Fruit fly (Drosophila melanogaster) whole organism, embryonic: ENCODE data around the gene Tango5.

Source experiments
- ATbp ChIP-seq: fragments of 200-800 bp; sonication (Bioruptor generic); optimal IDR thresholded peaks from 2 replicates; lab custom pipeline; 2017; ENCODE audit warnings: missing biosample characterization, mild to moderate bottlenecking, missing genetic modification characterization, missing genetic modification reagents
- Atf-2 ChIP-seq: fragments of 200-800 bp; sonication (Bioruptor generic); optimal IDR thresholded peaks from 2 replicates; lab custom pipeline; 2016; ENCODE audit warnings: missing biosample characterization, missing genetic modification characterization
- BEAF-32 ChIP-seq: fragments of 200-800 bp; sonication (Bioruptor generic); optimal IDR thresholded peaks from 3 replicates; lab custom pipeline; 2017; ENCODE audit warnings: missing biosample characterization, missing genetic modification characterization, mild to moderate bottlenecking, moderate library complexity, missing genetic modification reagents
- Bgb ChIP-seq: fragments of 200-800 bp; sonication (Bioruptor generic); IDR thresholded peaks from 2 replicates; pipeline ENCODE4 v1.3.6; 2022; ENCODE audit warnings: missing biosample characterization, missing genetic modification characterization; ENCODE audit not compliant: partially characterized antibody
- CG10366 ChIP-seq: fragments of 200-800 bp; sonication (Bioruptor generic); IDR thresholded peaks from 2 replicates; pipeline ENCODE4 v1.3.6; 2022; ENCODE audit warnings: missing biosample characterization, missing genetic modification characterization
- CG10959 ChIP-seq: fragments of 200-800 bp; sonication (Bioruptor generic); IDR thresholded peaks from 2 replicates; pipeline ENCODE4 v1.3.6; 2022; ENCODE audit warnings: missing biosample characterization, missing genetic modification characterization
- CG11456 ChIP-seq: fragments of 200-800 bp; sonication (Bioruptor generic); IDR thresholded peaks from 3 replicates; pipeline ENCODE4 v1.3.6; 2022; ENCODE audit warnings: missing biosample characterization, missing genetic modification characterization
- CG11723 ChIP-seq: fragments of 200-800 bp; sonication (Bioruptor generic); optimal IDR thresholded peaks from 2 replicates; lab custom pipeline; 2017; ENCODE audit warnings: missing biosample characterization, mild to moderate bottlenecking, missing genetic modification characterization
- CG12104 ChIP-seq: fragments of 200-800 bp; sonication (Bioruptor generic); optimal IDR thresholded peaks from 3 replicates; lab custom pipeline; 2016; ENCODE audit warnings: missing biosample characterization, missing genetic modification characterization
- CG12299 ChIP-seq: fragments of 200-800 bp; sonication (Bioruptor generic); optimal IDR thresholded peaks from 2 replicates; lab custom pipeline; 2018; ENCODE audit warnings: missing biosample characterization, mild to moderate bottlenecking, missing genetic modification characterization
- CG13287 ChIP-seq: fragments of 200-800 bp; sonication (Bioruptor generic); IDR thresholded peaks from 2 replicates; pipeline ENCODE4 v1.3.6; 2022; ENCODE audit warnings: missing biosample characterization, missing genetic modification characterization; ENCODE audit not compliant: partially characterized antibody
- CG15269 ChIP-seq: fragments of 200-800 bp; sonication (Bioruptor generic); optimal IDR thresholded peaks from 2 replicates; lab custom pipeline; 2018; ENCODE audit warnings: missing biosample characterization, mild to moderate bottlenecking, missing genetic modification characterization, moderate library complexity
- CG18476 ChIP-seq: fragments of 200-800 bp; sonication (Bioruptor generic); optimal IDR thresholded peaks from 2 replicates; lab custom pipeline; 2016; ENCODE audit warnings: missing biosample characterization, mild to moderate bottlenecking, missing genetic modification characterization
- CG2202 ChIP-seq: fragments of 200-800 bp; sonication (Bioruptor generic); optimal IDR thresholded peaks from 2 replicates; lab custom pipeline; 2018; ENCODE audit warnings: missing biosample characterization, mild to moderate bottlenecking, missing genetic modification characterization
- CG2678 ChIP-seq: fragments of 200-800 bp; sonication (Bioruptor generic); optimal IDR thresholded peaks from 3 replicates; lab custom pipeline; 2019; ENCODE audit warnings: missing biosample characterization, mild to moderate bottlenecking, missing genetic modification characterization, moderate library complexity
- CG30431 ChIP-seq: fragments of 200-800 bp; sonication (Bioruptor generic); optimal IDR thresholded peaks from 2 replicates; lab custom pipeline; 2017; ENCODE audit warnings: missing biosample characterization, missing genetic modification characterization
- CG34376 ChIP-seq: fragments of 200-800 bp; sonication (Bioruptor generic); optimal IDR thresholded peaks from 2 replicates; lab custom pipeline; 2018; ENCODE audit warnings: missing biosample characterization, mild to moderate bottlenecking, missing genetic modification characterization
- CG6791 ChIP-seq: fragments of 200-800 bp; sonication (Bioruptor generic); IDR thresholded peaks from 3 replicates; pipeline ENCODE4 v1.3.6; 2022; ENCODE audit warnings: missing biosample characterization, missing genetic modification characterization; ENCODE audit not compliant: partially characterized antibody
- CG7963 ChIP-seq: fragments of 200-800 bp; sonication (Bioruptor generic); IDR thresholded peaks from 3 replicates; pipeline ENCODE4 v1.3.6; 2022; ENCODE audit warnings: missing biosample characterization, missing genetic modification characterization; ENCODE audit not compliant: partially characterized antibody
- CG9932 ChIP-seq: fragments of 200-800 bp; sonication (Bioruptor generic); IDR thresholded peaks from 2 replicates; pipeline ENCODE4 v1.3.6; 2022; ENCODE audit warnings: missing biosample characterization, missing genetic modification characterization
- Dfd ChIP-seq, 2 experiments: fragments of >200 bp; optimal IDR thresholded peaks; 2 replicates each; lab custom pipeline; 2017; ENCODE audit warnings: missing biosample characterization in 2 of 2, missing genetic modification characterization in 2 of 2
- Fer1 ChIP-seq: fragments of 200-800 bp; sonication (Bioruptor generic); optimal IDR thresholded peaks from 2 replicates; lab custom pipeline; 2017; ENCODE audit warnings: missing biosample characterization, mild to moderate bottlenecking, missing genetic modification characterization
- Gug ChIP-seq: fragments of 200-800 bp; sonication (Bioruptor generic); IDR thresholded peaks from 4 replicates; pipeline ENCODE4 v1.3.6; 2022; ENCODE audit warnings: missing biosample characterization, missing genetic modification characterization
- Mes4 ChIP-seq: fragments of 200-800 bp; sonication (Bioruptor generic); optimal IDR thresholded peaks from 2 replicates; lab custom pipeline; 2016; ENCODE audit warnings: missing biosample characterization, missing genetic modification characterization
- Myb ChIP-seq: fragments of 200-800 bp; sonication (Bioruptor generic); optimal IDR thresholded peaks from 2 replicates; lab custom pipeline; 2016; ENCODE audit warnings: missing biosample characterization, missing genetic modification characterization
- Nf-YC ChIP-seq: fragments of 200-800 bp; optimal IDR thresholded peaks from 3 replicates; lab custom pipeline; 2019; ENCODE audit warnings: missing biosample characterization, mild to moderate bottlenecking, missing genetic modification characterization, moderate library complexity
- Rx ChIP-seq: fragments of 200-800 bp; sonication (Bioruptor generic); IDR thresholded peaks from 2 replicates; pipeline ENCODE4 v1.3.6; 2022; ENCODE audit warnings: missing biosample characterization, missing genetic modification characterization
- Tbp ChIP-seq: fragments of >200 bp; optimal IDR thresholded peaks from 2 replicates; lab custom pipeline; 2018; ENCODE audit warnings: missing biosample characterization, missing genetic modification characterization
- Trl ChIP-seq, 3 experiments: fragments of >200 bp in 2 of 3; fragments of 200-800 bp in 1 of 3; sonication (Bioruptor generic) in 1 of 3; optimal IDR thresholded peaks; 2 replicates in 1 of 3; 3 replicates in 2 of 3; lab custom pipeline; 2016 to 2017; ENCODE audit warnings: missing biosample characterization in 1 of 3, missing genetic modification characterization in 1 of 3
- Xrp1 ChIP-seq: fragments of 200-800 bp; sonication (Bioruptor generic); IDR thresholded peaks from 2 replicates; pipeline ENCODE4 v1.3.6; 2022; ENCODE audit warnings: missing biosample characterization, missing genetic modification characterization
- ash1 ChIP-seq: fragments of 200-800 bp; sonication (Bioruptor generic); optimal IDR thresholded peaks from 2 replicates; lab custom pipeline; 2018; ENCODE audit warnings: missing biosample characterization, mild to moderate bottlenecking, missing genetic modification characterization
- bigmax ChIP-seq: fragments of 200-800 bp; sonication (Bioruptor generic); optimal IDR thresholded peaks from 2 replicates; lab custom pipeline; 2018; ENCODE audit warnings: missing biosample characterization, mild to moderate bottlenecking, missing genetic modification characterization
- cg ChIP-seq: fragments of 200-800 bp; sonication (Bioruptor generic); optimal IDR thresholded peaks from 3 replicates; lab custom pipeline; 2019; ENCODE audit warnings: missing biosample characterization, mild to moderate bottlenecking, missing genetic modification characterization, moderate library complexity
- chn ChIP-seq: fragments of 200-800 bp; sonication (Bioruptor generic); optimal IDR thresholded peaks from 2 replicates; lab custom pipeline; 2016; ENCODE audit warnings: missing biosample characterization, missing genetic modification characterization
- crol ChIP-seq: fragments of 200-800 bp; sonication (Bioruptor generic); IDR thresholded peaks from 2 replicates; pipeline ENCODE4 v1.3.6; 2022; ENCODE audit warnings: missing biosample characterization, missing genetic modification characterization
- crp ChIP-seq, 2 experiments: fragments of 200-800 bp; sonication (Bioruptor generic); optimal IDR thresholded peaks; 2 replicates in 1 of 2; 3 replicates in 1 of 2; lab custom pipeline; 2017; ENCODE audit warnings: missing biosample characterization in 2 of 2, missing genetic modification characterization in 2 of 2, mild to moderate bottlenecking in 1 of 2, moderate library complexity in 1 of 2
- cwo ChIP-seq: fragments of 200-800 bp; sonication (Bioruptor generic); optimal IDR thresholded peaks from 3 replicates; lab custom pipeline; 2017; ENCODE audit warnings: missing biosample characterization, missing genetic modification characterization, mild to moderate bottlenecking, moderate library complexity, missing genetic modification reagents
- eve ChIP-seq, 2 experiments: fragments of >200 bp; optimal IDR thresholded peaks; 2 replicates each; lab custom pipeline; 2017; ENCODE audit warnings: missing biosample characterization in 2 of 2, missing genetic modification characterization in 2 of 2
- gt ChIP-seq: fragments of 200-800 bp; sonication (Bioruptor generic); IDR thresholded peaks from 2 replicates; pipeline ENCODE4 v1.3.6; 2022; ENCODE audit warnings: missing biosample characterization, missing genetic modification characterization
- her ChIP-seq: fragments of 200-800 bp; sonication (Bioruptor generic); optimal IDR thresholded peaks from 2 replicates; lab custom pipeline; 2016; ENCODE audit warnings: missing biosample characterization, missing genetic modification characterization
- ind ChIP-seq: fragments of 200-800 bp; sonication (Bioruptor generic); optimal IDR thresholded peaks from 3 replicates; lab custom pipeline; 2016; ENCODE audit warnings: missing biosample characterization, missing genetic modification characterization
- inv ChIP-seq: fragments of 200-800 bp; sonication (Bioruptor generic); IDR thresholded peaks from 2 replicates; pipeline ENCODE4 v1.3.6; 2022; ENCODE audit warnings: missing biosample characterization, missing genetic modification characterization; ENCODE audit not compliant: partially characterized antibody
- kah ChIP-seq: fragments of 200-800 bp; sonication (Bioruptor generic); optimal IDR thresholded peaks from 2 replicates; lab custom pipeline; 2018; ENCODE audit warnings: missing biosample characterization, mild to moderate bottlenecking, missing genetic modification characterization
- pb ChIP-seq: fragments of 200-800 bp; sonication (Bioruptor generic); optimal IDR thresholded peaks from 3 replicates; lab custom pipeline; 2016; ENCODE audit warnings: missing biosample characterization, missing genetic modification characterization
- phol ChIP-seq: fragments of 200-800 bp; sonication (Bioruptor generic); optimal IDR thresholded peaks from 3 replicates; lab custom pipeline; 2018; ENCODE audit warnings: missing biosample characterization, mild to moderate bottlenecking, missing genetic modification characterization, moderate library complexity
- pzg ChIP-seq: fragments of 200-800 bp; sonication (Bioruptor generic); optimal IDR thresholded peaks from 3 replicates; lab custom pipeline; 2018; ENCODE audit warnings: missing biosample characterization, mild to moderate bottlenecking, missing genetic modification characterization, moderate library complexity
- repo ChIP-seq: fragments of 200-800 bp; sonication (Bioruptor generic); optimal IDR thresholded peaks from 2 replicates; lab custom pipeline; 2016; ENCODE audit warnings: missing biosample characterization, missing genetic modification characterization
- run ChIP-seq: fragments of 200-800 bp; sonication (Bioruptor generic); optimal IDR thresholded peaks from 3 replicates; lab custom pipeline; 2018; ENCODE audit warnings: missing biosample characterization, mild to moderate bottlenecking, missing genetic modification characterization
- sens ChIP-seq: fragments of 200-800 bp; sonication (Bioruptor generic); peaks from one replicate; lab custom pipeline; 2016; ENCODE audit warnings: missing biosample characterization, missing genetic modification characterization
- slbo ChIP-seq: fragments of 200-800 bp; sonication (Bioruptor generic); IDR thresholded peaks from 2 replicates; pipeline ENCODE4 v1.3.6; 2022; ENCODE audit warnings: missing biosample characterization, missing genetic modification characterization

Tango5 gene

dm6 chrX:10757616-10758078 is 6.6 kb downstream of the Tango5 start, which contains the start of gene Rph (continued):
- no peak for TF ChIP-seq Dfd (GFP tag; optimal IDR thresholded peaks at IDR 0.05; lab: Kevin White, UChicago)
- no peak for TF ChIP-seq CG30431
- no peak for TF ChIP-seq CG6791 (GFP tag; lab: Robert Waterston, UW)
- no peak for TF ChIP-seq CG18476 (GFP tag; lab: Kevin White, UChicago)
- TF ChIP-seq sens, result peak; percentile 43
- no peak for TF ChIP-seq CG2202
- no peak for TF ChIP-seq CG10959 (GFP tag; lab: Robert Waterston, UW)
- peak; percentile 16 for TF ChIP-seq pzg (GFP tag; lab: Kevin White, UChicago)
- TF ChIP-seq ind (GFP tag; lab: Kevin White, UChicago), result no peak
- no peak for TF ChIP-seq run (tag; lab: Kevin White, UChicago)
- TF ChIP-seq crol (GFP tag; lab: Robert Waterston, UW), result peak; percentile 70
- TF ChIP-seq Xrp1 (GFP tag; lab: Robert Waterston, UW), result 0 out of 2 replicates have a peak, but pooled peaks have one; percentile 12
- no peak for TF ChIP-seq kah (GFP tag; lab: Kevin White, UChicago)
- no peak for TF ChIP-seq bigmax (GFP tag; lab: Kevin White, UChicago)
- TF ChIP-seq CG10366 (GFP tag; lab: Robert Waterston, UW), result no peak
- TF ChIP-seq slbo (GFP tag; lab: Robert Waterston, UW), result peak; percentile 46; the same call in 1 of the 2 replicates
- TF ChIP-seq crp (GFP tag; optimal IDR thresholded peaks at IDR 0.05; lab: Kevin White, UChicago), result no peak
- no peak for TF ChIP-seq cg
- peak; percentile 21 for TF ChIP-seq Myb
- TF ChIP-seq Bgb (GFP tag; lab: Robert Waterston, UW), result no peak; the same call in 1 of the 2 replicates
- TF ChIP-seq repo (GFP tag; lab: Kevin White, UChicago), result no peak
- TF ChIP-seq Tbp, result no peak
- no peak for TF ChIP-seq CG12299 (tag; lab: Kevin White, UChicago)
- no peak for TF ChIP-seq CG11723 (GFP tag; lab: Kevin White, UChicago)
- TF ChIP-seq CG12104 (GFP tag; lab: Kevin White, UChicago), result no peak
- TF ChIP-seq gt (GFP tag; lab: Robert Waterston, UW), result no peak
- no peak for TF ChIP-seq pb
- no peak for TF ChIP-seq ATbp (GFP tag; lab: Kevin White, UChicago)
- no peak for TF ChIP-seq CG7963 (GFP tag; lab: Robert Waterston, UW)
- no peak for TF ChIP-seq Mes4 (GFP tag; lab: Kevin White, UChicago)
- no peak for TF ChIP-seq CG11456 (GFP tag; lab: Robert Waterston, UW)
- TF ChIP-seq ash1 (GFP tag; lab: Kevin White, UChicago), result no peak
- no peak for TF ChIP-seq Atf-2 (GFP tag; lab: Kevin White, UChicago)
- peak; percentile 27 for TF ChIP-seq cwo (GFP tag; lab: Kevin White, UChicago)
- no peak for TF ChIP-seq eve (GFP tag; optimal IDR thresholded peaks at IDR 0.05; lab: Kevin White, UChicago)
- TF ChIP-seq CG9932 (GFP tag; lab: Robert Waterston, UW), result peak; percentile 50
- peak; percentile 64 for TF ChIP-seq BEAF-32 (GFP tag; lab: Kevin White, UChicago)
- peak; percentile 63 for TF ChIP-seq CG13287 (GFP tag; lab: Robert Waterston, UW)
- TF ChIP-seq CG2678 (tag; lab: Kevin White, UChicago), result peak; percentile 29
- no peak for TF ChIP-seq Trl (optimal IDR thresholded peaks at IDR 0.05; lab: Kevin White, UChicago)
- no peak for TF ChIP-seq Trl (GFP tag; optimal IDR thresholded peaks at IDR 0.05; lab: Kevin White, UChicago)
- TF ChIP-seq CG15269, result peak; percentile 23
- peak; percentile 18 for TF ChIP-seq CG34376 (GFP tag; lab: Kevin White, UChicago)
- 0 out of 4 replicates have a peak, but pooled peaks have one; percentile 37 for TF ChIP-seq Gug (GFP tag; lab: Robert Waterston, UW)
- TF ChIP-seq Rx, result no peak
- peak; percentile 20 for TF ChIP-seq phol
- TF ChIP-seq chn (GFP tag; lab: Kevin White, UChicago), result no peak
- peak; percentile 42; the same call in 1 of the 2 replicates for TF ChIP-seq inv (GFP tag; lab: Robert Waterston, UW)
- peak; percentile 46 for TF ChIP-seq Fer1 (GFP tag; lab: Kevin White, UChicago)
- no peak for TF ChIP-seq her (GFP tag; lab: Kevin White, UChicago)
- peak; percentile 9 for TF ChIP-seq Nf-YC
